Worm (Caenorhabditis elegans) whole organism, late embryonic: ENCODE measurements around the gene basl-1.

ENCODE experiments used
- C38D4.7 ChIP-seq: fragments of 200-800 bp; sonication (Bioruptor generic); optimal IDR thresholded peaks from 2 replicates; lab custom pipeline; 2018; ENCODE audit warnings: mild to moderate bottlenecking, missing genetic modification characterization, moderate library complexity, missing compliant biosample characterization
- F13H6.1 ChIP-seq: sonication (generic microtip); optimal IDR thresholded peaks from 2 replicates; lab custom pipeline; 2016; ENCODE audit warnings: missing genetic modification characterization, missing compliant biosample characterization
- K02D7.2 ChIP-seq: sonication (generic microtip); optimal IDR thresholded peaks from 2 replicates; lab custom pipeline; 2017; ENCODE audit warnings: mild to moderate bottlenecking, missing genetic modification characterization, missing compliant biosample characterization
- T23F11.4 ChIP-seq: fragments of 200-800 bp; sonication (Bioruptor generic); optimal IDR thresholded peaks from 2 replicates; lab custom pipeline; 2018; ENCODE audit warnings: mild to moderate bottlenecking, missing genetic modification characterization, missing compliant biosample characterization
- ahr-1 ChIP-seq: sonication (generic microtip); optimal IDR thresholded peaks from 2 replicates; lab custom pipeline; 2016; ENCODE audit warnings: missing genetic modification characterization, missing compliant biosample characterization
- ama-1 ChIP-seq: fragments of 150-350 bp; optimal IDR thresholded peaks from 2 replicates; lab custom pipeline; 2014
- ceh-19 ChIP-seq: fragments of 200-800 bp; sonication (Bioruptor generic); optimal IDR thresholded peaks from 2 replicates; lab custom pipeline; 2018; ENCODE audit warnings: mild to moderate bottlenecking, missing genetic modification characterization, missing compliant biosample characterization
- ceh-30 ChIP-seq: fragments of 150-350 bp; optimal IDR thresholded peaks from 2 replicates; lab custom pipeline; 2014; ENCODE audit warnings: missing biosample characterization, missing genetic modification characterization
- ceh-31 ChIP-seq: sonication (generic microtip); optimal IDR thresholded peaks from 2 replicates; lab custom pipeline; 2016; ENCODE audit warnings: missing genetic modification characterization, missing compliant biosample characterization
- ceh-34 ChIP-seq: sonication (generic microtip); optimal IDR thresholded peaks from 2 replicates; lab custom pipeline; 2016; ENCODE audit warnings: mild to moderate bottlenecking, missing genetic modification characterization, missing compliant biosample characterization
- ceh-6 ChIP-seq: fragments of 200-800 bp; sonication (Bioruptor generic); optimal IDR thresholded peaks from 2 replicates; lab custom pipeline; 2018; ENCODE audit warnings: mild to moderate bottlenecking, missing genetic modification characterization, missing compliant biosample characterization
- ceh-9 ChIP-seq: sonication (generic microtip); optimal IDR thresholded peaks from 2 replicates; lab custom pipeline; 2016; ENCODE audit warnings: mild to moderate bottlenecking, missing genetic modification characterization, inconsistent platforms, missing compliant biosample characterization
- che-1 ChIP-seq: sonication (generic microtip); optimal IDR thresholded peaks from 2 replicates; lab custom pipeline; 2016; ENCODE audit warnings: mild to moderate bottlenecking, missing genetic modification characterization, missing compliant biosample characterization
- dve-1 ChIP-seq: sonication (generic microtip); optimal IDR thresholded peaks from 2 replicates; lab custom pipeline; 2017; ENCODE audit warnings: antibody characterized with exemption, mild to moderate bottlenecking, missing genetic modification characterization, missing compliant biosample characterization
- elt-2 ChIP-seq: sonication (generic microtip); optimal IDR thresholded peaks from 2 replicates; lab custom pipeline; 2016; ENCODE audit warnings: missing genetic modification reagents, missing genetic modification characterization, missing compliant biosample characterization
- elt-4 ChIP-seq: sonication (generic microtip); optimal IDR thresholded peaks from 2 replicates; lab custom pipeline; 2016; ENCODE audit warnings: missing genetic modification characterization, missing compliant biosample characterization
- fax-1 ChIP-seq: sonication (generic microtip); optimal IDR thresholded peaks from 2 replicates; lab custom pipeline; 2016; ENCODE audit warnings: missing genotype, missing genetic modification characterization, missing compliant biosample characterization
- gmeb-2 ChIP-seq: sonication (generic microtip); optimal IDR thresholded peaks from 2 replicates; lab custom pipeline; 2016; ENCODE audit warnings: missing genetic modification characterization, inconsistent platforms, missing compliant biosample characterization
- hlh-13 ChIP-seq: fragments of 200-800 bp; sonication (Bioruptor generic); optimal IDR thresholded peaks from 2 replicates; lab custom pipeline; 2018; ENCODE audit warnings: mild to moderate bottlenecking, missing genetic modification characterization, missing compliant biosample characterization
- hlh-15 ChIP-seq: sonication (generic microtip); optimal IDR thresholded peaks from 2 replicates; lab custom pipeline; 2016; ENCODE audit warnings: missing genetic modification characterization, missing compliant biosample characterization
- hlh-30 ChIP-seq: sonication (generic microtip); optimal IDR thresholded peaks from 2 replicates; lab custom pipeline; 2017; ENCODE audit warnings: antibody characterized with exemption, missing genetic modification characterization, missing compliant biosample characterization; ENCODE audit not compliant: insufficient read depth
- hlh-6 ChIP-seq: sonication (generic microtip); optimal IDR thresholded peaks from 2 replicates; lab custom pipeline; 2016; ENCODE audit warnings: missing genotype, missing genetic modification characterization, missing compliant biosample characterization
- hlh-8 ChIP-seq: sonication (generic microtip); optimal IDR thresholded peaks from 2 replicates; lab custom pipeline; 2016; ENCODE audit warnings: missing genotype, missing genetic modification characterization, missing compliant biosample characterization
- lim-6 ChIP-seq: sonication (generic microtip); optimal IDR thresholded peaks from 2 replicates; lab custom pipeline; 2016; ENCODE audit warnings: missing genetic modification characterization, missing compliant biosample characterization
- madf-2 ChIP-seq: sonication (generic microtip); optimal IDR thresholded peaks from 2 replicates; lab custom pipeline; 2017; ENCODE audit warnings: missing genetic modification characterization, missing compliant biosample characterization
- nfya-1 ChIP-seq: sonication (generic microtip); optimal IDR thresholded peaks from 2 replicates; lab custom pipeline; 2017; ENCODE audit warnings: missing genetic modification characterization, mild to moderate bottlenecking, missing compliant biosample characterization, antibody characterized with exemption, moderate library complexity
- odd-2 ChIP-seq: sonication (generic microtip); optimal IDR thresholded peaks from 2 replicates; lab custom pipeline; 2017; ENCODE audit warnings: antibody characterized with exemption, mild to moderate bottlenecking, missing genetic modification characterization, missing compliant biosample characterization
- pag-3 ChIP-seq: sonication (generic microtip); optimal IDR thresholded peaks from 2 replicates; lab custom pipeline; 2016; ENCODE audit warnings: missing compliant biosample characterization, missing genetic modification characterization, borderline replicate concordance
- pat-9 ChIP-seq: fragments of 200-800 bp; sonication (Bioruptor generic); optimal IDR thresholded peaks from 2 replicates; lab custom pipeline; 2018; ENCODE audit warnings: mild to moderate bottlenecking, missing genetic modification characterization, moderate library complexity, missing compliant biosample characterization
- pax-1 ChIP-seq: fragments of 150-350 bp; optimal IDR thresholded peaks from 2 replicates; lab custom pipeline; 2014; ENCODE audit warnings: missing biosample characterization, missing genetic modification characterization
- pha-2 ChIP-seq: sonication (generic microtip); optimal IDR thresholded peaks from 2 replicates; lab custom pipeline; 2017; ENCODE audit warnings: mild to moderate bottlenecking, missing genetic modification characterization, missing compliant biosample characterization
- pha-4 ChIP-seq: fragments of 150-350 bp; optimal IDR thresholded peaks from 2 replicates; lab custom pipeline; 2018; ENCODE audit warnings: missing biosample characterization, missing genetic modification reagents, missing genetic modification characterization
- pqm-1 ChIP-seq: sonication (generic microtip); optimal IDR thresholded peaks from 2 replicates; lab custom pipeline; 2016; ENCODE audit warnings: missing genetic modification characterization, missing compliant biosample characterization
- sox-2 ChIP-seq: fragments of 200-800 bp; sonication (Bioruptor generic); IDR thresholded peaks from 2 replicates; pipeline ENCODE4 v1.3.6; 2022; ENCODE audit warnings: missing genetic modification reagents, missing genetic modification characterization, missing compliant biosample characterization
- sox-4 ChIP-seq: sonication (generic microtip); optimal IDR thresholded peaks from 2 replicates; lab custom pipeline; 2017; ENCODE audit warnings: mild to moderate bottlenecking, missing genetic modification characterization, inconsistent platforms, missing compliant biosample characterization
- syd-9 ChIP-seq: sonication (generic microtip); optimal IDR thresholded peaks from 2 replicates; lab custom pipeline; 2016; ENCODE audit warnings: mild to moderate bottlenecking, missing genetic modification characterization, moderate library complexity, missing compliant biosample characterization
- tbx-2 ChIP-seq: sonication (generic microtip); optimal IDR thresholded peaks from 2 replicates; lab custom pipeline; 2016; ENCODE audit warnings: missing genetic modification characterization, missing compliant biosample characterization
- ttx-3 ChIP-seq: sonication (generic microtip); optimal IDR thresholded peaks from 2 replicates; lab custom pipeline; 2016; ENCODE audit warnings: missing genetic modification reagents, missing genetic modification characterization, missing compliant biosample characterization
- unc-3 ChIP-seq, 2 experiments: fragments of 200-800 bp in 1 of 2; sonication (Bioruptor generic) in 1 of 2; sonication (generic microtip) in 1 of 2; conservative IDR thresholded peaks in 1 of 2; optimal IDR thresholded peaks in 1 of 2; 2 replicates each; pipeline versions ENCODE4 v1.3.6 to Lab custom; 2016 to 2022; ENCODE audit warnings: missing compliant biosample characterization in 2 of 2, missing genetic modification characterization in 2 of 2, missing genetic modification reagents in 1 of 2
- unc-42 ChIP-seq: sonication (generic microtip); optimal IDR thresholded peaks from 2 replicates; lab custom pipeline; 2016; ENCODE audit warnings: missing genotype, missing genetic modification characterization, missing compliant biosample characterization
- ztf-16 ChIP-seq: sonication (generic microtip); optimal IDR thresholded peaks from 2 replicates; lab custom pipeline; 2017; ENCODE audit warnings: missing genetic modification characterization, missing compliant biosample characterization

The basl-1 gene

DNA sequence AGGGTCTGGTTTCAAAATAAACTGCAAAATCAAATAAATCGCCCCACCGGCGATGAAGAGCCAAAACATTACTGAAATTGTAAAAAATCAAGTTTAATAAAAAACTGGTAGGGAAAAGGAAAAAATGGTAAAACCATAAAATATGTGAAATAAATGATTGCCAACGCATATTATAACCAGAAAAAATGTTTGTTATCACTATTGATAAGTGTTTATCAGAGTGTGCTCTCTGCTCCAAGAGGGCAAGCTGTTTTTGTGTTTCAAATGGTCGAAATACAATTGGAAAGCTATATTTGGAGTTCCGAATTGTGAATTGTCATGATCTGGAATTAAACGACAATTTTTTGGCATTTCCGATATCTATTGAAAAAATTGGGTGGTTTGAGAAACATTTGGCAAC, 4.5 kb upstream of the basl-1 start, which contains the start of gene C05D2.8:
Gene C05D2.8, minus strand, starts transcription at position 71 of the 400 bp plus-strand sequence.
- TF ChIP-seq elt-2 (tag; lab: Kevin White, UChicago): peak; percentile 44
- TF ChIP-seq hlh-15 (tag; lab: Kevin White, UChicago): no peak

DNA sequence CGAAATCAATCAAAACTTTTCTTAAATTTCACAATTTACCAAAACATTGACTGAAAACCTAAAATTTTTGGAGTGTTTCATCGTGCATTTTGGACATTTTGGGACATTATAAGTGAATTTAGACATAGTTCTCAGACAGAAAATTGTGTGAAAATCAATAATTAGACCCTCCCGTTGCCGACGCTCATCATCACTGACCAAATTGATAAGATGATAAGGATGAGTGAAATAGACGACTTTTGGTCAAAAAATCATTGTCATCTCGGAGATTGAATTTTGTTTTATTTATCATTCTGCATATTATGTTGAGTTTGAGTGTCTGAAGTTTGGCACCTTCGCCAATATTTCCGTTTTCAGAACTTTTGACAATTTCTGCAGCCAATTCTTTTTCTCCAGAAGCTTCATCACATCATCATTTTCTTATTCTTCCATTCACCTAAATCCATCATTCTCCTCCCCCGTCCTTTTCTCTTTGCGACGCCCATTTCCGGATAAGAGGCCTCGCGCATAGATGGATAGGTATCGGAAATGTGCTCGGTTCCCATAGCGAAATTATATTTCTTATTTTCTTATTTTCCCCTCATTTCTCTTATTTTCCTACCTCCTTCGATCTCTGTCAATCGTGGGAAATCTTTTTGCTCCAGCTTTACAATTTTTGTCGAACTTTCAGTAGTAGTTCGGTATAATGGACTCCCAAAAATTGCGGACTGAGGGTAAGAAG, 3.0 kb upstream of the basl-1 start, which contains the start of gene bas-1:
Gene bas-1, plus strand, starts transcription at position 671 of the 721 bp plus-strand sequence.
- TF ChIP-seq sox-4: no peak
- TF ChIP-seq ahr-1 (tag; lab: Kevin White, UChicago): no peak
- TF ChIP-seq gmeb-2 (tag; lab: Kevin White, UChicago): no peak
- TF ChIP-seq ceh-6: no peak
- no peak for TF ChIP-seq elt-4 (tag; lab: Kevin White, UChicago)
- no peak for TF ChIP-seq fax-1 (tag; lab: Kevin White, UChicago)
- TF ChIP-seq unc-42 (tag; lab: Kevin White, UChicago): no peak
- no peak for TF ChIP-seq unc-3 (GFP tag; conservative IDR thresholded peaks at IDR 0.05; lab: Robert Waterston, UW)
- TF ChIP-seq unc-3 (tag; optimal IDR thresholded peaks at IDR 0.05; lab: Kevin White, UChicago): no peak
- no peak for TF ChIP-seq pax-1 (tag; lab: Kevin White, UChicago)
- no peak for TF ChIP-seq tbx-2 (tag; lab: Kevin White, UChicago)
- no peak for TF ChIP-seq madf-2
- no peak for TF ChIP-seq ttx-3 (tag; lab: Kevin White, UChicago)
- TF ChIP-seq C38D4.7 (GFP tag; lab: Kevin White, UChicago): no peak
- TF ChIP-seq dve-1 (tag; lab: Kevin White, UChicago): no peak
- no peak for TF ChIP-seq K02D7.2 (tag; lab: Kevin White, UChicago)
- TF ChIP-seq sox-2: no peak
- TF ChIP-seq, all 69 proteins: peak for 0

DNA sequence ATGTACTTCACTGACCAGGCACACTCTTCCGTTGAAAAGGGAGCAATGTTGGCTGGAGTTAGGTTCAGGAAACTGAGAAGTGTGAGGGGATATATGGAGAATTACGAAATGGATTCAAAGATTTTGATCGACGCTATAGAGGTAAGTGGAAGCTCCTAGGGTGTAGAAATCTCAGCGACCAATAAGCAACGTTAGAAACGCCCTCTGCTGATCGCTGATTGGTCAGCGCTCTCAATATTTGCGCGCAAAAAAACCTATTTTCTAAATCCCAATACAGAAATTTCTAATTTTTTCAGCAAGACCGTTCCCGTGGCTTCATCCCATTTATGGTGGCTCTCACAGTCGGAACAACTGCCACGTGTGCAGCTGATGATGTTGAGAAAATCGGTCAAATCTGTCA, 927 bp downstream of the basl-1 start:
- TF ChIP-seq pha-2: no peak
- peak; percentile 56 for TF ChIP-seq nfya-1 (tag; lab: Kevin White, UChicago)

DNA sequence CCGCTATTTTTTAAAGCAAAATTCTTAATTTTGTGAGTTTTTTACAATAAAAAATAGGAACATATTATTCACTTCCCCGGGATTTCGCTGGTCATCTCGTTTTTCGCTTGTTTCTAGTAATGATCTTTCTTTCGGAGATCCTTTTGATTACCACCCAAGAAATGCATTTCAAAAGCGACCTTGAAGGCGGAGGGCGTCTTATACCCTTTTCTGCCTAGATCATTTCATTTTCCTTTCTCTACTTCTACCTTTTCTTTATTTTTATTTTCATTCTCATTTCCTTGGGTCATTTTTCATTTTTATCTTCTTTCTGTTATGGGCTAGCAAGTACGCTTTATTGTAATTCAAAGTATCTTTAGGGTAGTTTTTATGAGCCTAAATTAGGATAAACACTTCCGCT, 5.4 kb downstream of the basl-1 start:
- TF ChIP-seq sox-4 (no peak), hlh-13 (GFP tag; lab: Kevin White, UChicago) (no peak), hlh-6 (tag; lab: Kevin White, UChicago) (no peak), fax-1 (tag; lab: Kevin White, UChicago) (no peak), T23F11.4 (no peak), lim-6 (tag; lab: Kevin White, UChicago) (no peak), odd-2 (no peak)

DNA sequence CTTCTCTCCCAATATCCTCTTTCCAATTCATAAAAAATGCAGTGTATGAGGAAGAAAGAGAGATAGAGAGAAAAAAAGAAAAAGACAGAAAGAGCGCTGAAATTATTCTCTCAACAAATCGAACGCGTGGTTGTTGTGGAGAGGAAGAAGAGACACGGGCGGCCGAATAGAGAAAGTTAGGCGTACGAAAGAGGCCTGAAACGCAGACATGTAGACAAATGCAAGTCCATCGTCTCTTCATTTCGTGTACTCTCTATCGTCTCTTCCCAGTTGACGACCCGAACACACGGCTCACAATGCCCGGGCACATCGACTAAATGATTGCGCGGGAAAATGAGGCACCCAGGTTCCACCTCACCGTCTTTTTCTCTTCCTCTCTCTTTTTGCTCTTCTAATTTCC, 6.5 kb downstream of the basl-1 start:
- TF ChIP-seq ceh-34 (tag; lab: Kevin White, UChicago) (peak; percentile 34), pag-3 (tag; lab: Kevin White, UChicago) (no peak), odd-2 (no peak), ceh-19 (GFP tag; lab: Kevin White, UChicago) (peak; percentile 40), ceh-6 (no peak), C38D4.7 (GFP tag; lab: Kevin White, UChicago) (no peak), pqm-1 (tag; lab: Kevin White, UChicago) (no peak), elt-2 (tag; lab: Kevin White, UChicago) (peak; percentile 63), sox-2 (no peak), pat-9 (tag; lab: Kevin White, UChicago) (no peak), elt-4 (tag; lab: Kevin White, UChicago) (no peak), pha-2 (no peak), ztf-16 (tag; lab: Kevin White, UChicago) (no peak), pha-4 (tag; lab: Kevin White, UChicago) (no peak), ceh-30 (tag; lab: Kevin White, UChicago) (no peak), hlh-8 (tag; lab: Kevin White, UChicago) (no peak), K02D7.2 (tag; lab: Kevin White, UChicago) (no peak), ceh-31 (tag; lab: Kevin White, UChicago) (peak; percentile 77), che-1 (tag; lab: Kevin White, UChicago) (no peak), hlh-6 (tag; lab: Kevin White, UChicago) (no peak), hlh-30 (tag; lab: Kevin White, UChicago) (peak; percentile 23), fax-1 (tag; lab: Kevin White, UChicago) (no peak), ceh-9 (tag; lab: Kevin White, UChicago) (no peak), dve-1 (tag; lab: Kevin White, UChicago) (peak; percentile 28), F13H6.1 (peak; percentile 23), hlh-15 (tag; lab: Kevin White, UChicago) (no peak), lim-6 (tag; lab: Kevin White, UChicago) (no peak), syd-9 (tag; lab: Kevin White, UChicago) (no peak), T23F11.4 (no peak), ama-1 (lab: Kevin White, UChicago) (no peak)
